Worm (Caenorhabditis elegans): ENCODE measurements around the gene dct-11.

DNA sequence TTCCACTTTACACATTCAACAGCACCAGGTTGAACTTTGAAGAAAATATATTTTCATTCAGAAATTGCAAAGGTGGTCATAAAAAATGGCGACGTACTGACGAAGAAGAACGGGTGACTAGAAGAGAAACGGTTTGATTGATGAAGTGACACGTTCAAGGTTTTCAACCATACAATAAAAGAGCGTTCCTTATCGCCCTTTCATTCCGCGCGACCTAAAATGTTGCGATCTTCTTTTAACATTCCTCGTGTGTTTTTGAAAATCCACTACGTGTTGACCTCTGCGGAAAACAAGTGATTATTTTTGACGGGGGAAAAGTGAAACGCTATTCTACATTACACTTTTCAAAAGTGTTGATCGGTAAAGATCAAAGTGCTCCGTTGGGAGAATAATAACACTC is 11.5 kb downstream of the dct-11 start:
- no peak for TF ChIP-seq ceh-16 (tag; optimal IDR thresholded peaks at IDR 0.05)
- TF ChIP-seq pha-4 (tag; optimal IDR thresholded peaks at IDR 0.05) = no peak
- no peak for TF ChIP-seq nhr-28 (tag; optimal IDR thresholded peaks at IDR 0.05)
- TF ChIP-seq ceh-82 (tag; optimal IDR thresholded peaks at IDR 0.05) = no peak
- TF ChIP-seq unc-62 (GFP tag; optimal IDR thresholded peaks at IDR 0.05) = peak; percentile 82
- TF ChIP-seq lin-39 (tag; optimal IDR thresholded peaks at IDR 0.05) = no peak
- no peak for TF ChIP-seq skn-1 (tag; optimal IDR thresholded peaks at IDR 0.05)
- TF ChIP-seq pqm-1 (tag; optimal IDR thresholded peaks at IDR 0.05) = no peak
- TF ChIP-seq lin-15B (tag; optimal IDR thresholded peaks at IDR 0.05) = no peak
- no peak for TF ChIP-seq ZK546.5 (tag; optimal IDR thresholded peaks at IDR 0.05)
- no peak for TF ChIP-seq tbx-2 (tag; optimal IDR thresholded peaks at IDR 0.05)
- TF ChIP-seq ztf-11 (tag; optimal IDR thresholded peaks at IDR 0.05) = no peak

All from whole organism, L3 larva.